Worm (Caenorhabditis elegans) whole organism, L1 larva: ENCODE data around the gene Y110A2AL.9.
A peak's percentile ranks its signal among the peaks of the same experiment; 100 is the strongest.

Source experiments
- Y116A8C.19 ChIP-seq: sonication (generic microtip); optimal IDR thresholded peaks from 2 replicates; lab custom pipeline; 2016; ENCODE audit warnings: missing compliant biosample characterization, missing genetic modification characterization, borderline replicate concordance
- aha-1 ChIP-seq: fragments of 150-350 bp; optimal IDR thresholded peaks from 2 replicates; lab custom pipeline; 2014; ENCODE audit warnings: missing biosample characterization, missing genetic modification characterization
- aly-2 ChIP-seq: fragments of 150-350 bp; optimal IDR thresholded peaks from 2 replicates; lab custom pipeline; 2014; ENCODE audit warnings: missing biosample characterization, missing genetic modification characterization
- blmp-1 ChIP-seq: fragments of 150-350 bp; optimal IDR thresholded peaks from 2 replicates; lab custom pipeline; 2014; ENCODE audit warnings: missing biosample characterization, missing genetic modification characterization
- ceh-88 ChIP-seq: fragments of 200-800 bp; sonication (Bioruptor generic); IDR thresholded peaks from 2 replicates; pipeline ENCODE4 v1.3.6; 2022; ENCODE audit warnings: missing genetic modification characterization, missing compliant biosample characterization
- dpl-1 ChIP-seq, 3 experiments: fragments of 150-350 bp in 2 of 3; sonication (generic microtip) in 1 of 3; optimal IDR thresholded peaks; 2 replicates each; lab custom pipeline; 2014 to 2017; ENCODE audit warnings: missing biosample characterization in 3 of 3, missing genetic modification characterization in 3 of 3, missing genetic modification reagents in 3 of 3
- efl-1 ChIP-seq, 4 experiments: fragments of 150-350 bp; optimal IDR thresholded peaks in 3 of 4; peaks in 1 of 4; 1 replicate in 1 of 4; 2 replicates in 3 of 4; lab custom pipeline; 2014; ENCODE audit warnings: missing biosample characterization in 2 of 4, missing genetic modification characterization in 2 of 4, missing genetic modification reagents in 2 of 4
- elt-2 ChIP-seq: sonication (generic microtip); optimal IDR thresholded peaks from 2 replicates; lab custom pipeline; 2016; ENCODE audit warnings: missing genetic modification characterization, mild to moderate bottlenecking, inconsistent platforms, missing compliant biosample characterization, missing genetic modification reagents
- elt-3 ChIP-seq, 6 experiments: fragments of 150-350 bp in 1 of 6; sonication (generic microtip); optimal IDR thresholded peaks; 2 replicates each; lab custom pipeline; 2017 to 2018; ENCODE audit warnings: missing biosample characterization in 6 of 6, missing genetic modification characterization in 6 of 6, inconsistent platforms in 1 of 6
- fkh-4 ChIP-seq: sonication (generic microtip); optimal IDR thresholded peaks from 2 replicates; lab custom pipeline; 2016; ENCODE audit warnings: missing compliant biosample characterization, missing genetic modification characterization, borderline replicate concordance
- fkh-8 ChIP-seq: sonication (generic microtip); optimal IDR thresholded peaks from 2 replicates; lab custom pipeline; 2016; ENCODE audit warnings: mild to moderate bottlenecking, missing genetic modification characterization, missing compliant biosample characterization
- fos-1 ChIP-seq: fragments of 150-350 bp; optimal IDR thresholded peaks from 2 replicates; lab custom pipeline; 2014; ENCODE audit warnings: missing biosample characterization, missing genetic modification characterization
- isw-1 ChIP-seq: fragments of 200-800 bp; sonication (Bioruptor generic); IDR thresholded peaks from 2 replicates; pipeline ENCODE4 v1.3.6; 2022; ENCODE audit warnings: missing genetic modification characterization, missing compliant biosample characterization
- lin-13 ChIP-seq: fragments of 150-350 bp; optimal IDR thresholded peaks from 2 replicates; lab custom pipeline; 2014; ENCODE audit warnings: missing biosample characterization, missing genetic modification reagents, missing genetic modification characterization
- lin-14 ChIP-seq: fragments of 200-800 bp; sonication (Bioruptor generic); optimal IDR thresholded peaks from 2 replicates; lab custom pipeline; 2018; ENCODE audit warnings: mild to moderate bottlenecking, missing genetic modification characterization, moderate library complexity, missing compliant biosample characterization
- lin-35 ChIP-seq, 2 experiments: fragments of 150-350 bp; optimal IDR thresholded peaks; 2 replicates each; lab custom pipeline; 2014; ENCODE audit warnings: missing biosample characterization in 2 of 2, missing genetic modification characterization in 2 of 2, missing genetic modification reagents in 2 of 2
- lin-39 ChIP-seq: fragments of 150-350 bp; optimal IDR thresholded peaks from 2 replicates; lab custom pipeline; 2014; ENCODE audit warnings: missing biosample characterization, missing genetic modification reagents, missing genetic modification characterization
- lir-3 ChIP-seq: sonication (generic microtip); optimal IDR thresholded peaks from 2 replicates; lab custom pipeline; 2016; ENCODE audit warnings: mild to moderate bottlenecking, missing genetic modification characterization, moderate library complexity, missing compliant biosample characterization; ENCODE audit not compliant: poor library complexity
- lsy-2 ChIP-seq, 2 experiments: fragments of 150-350 bp; optimal IDR thresholded peaks; 2 replicates each; lab custom pipeline; 2014; ENCODE audit warnings: missing biosample characterization in 2 of 2, missing genetic modification characterization in 2 of 2
- mdl-1 ChIP-seq, 2 experiments: fragments of 150-350 bp; optimal IDR thresholded peaks; 2 replicates each; lab custom pipeline; 2014 to 2017; ENCODE audit warnings: missing biosample characterization in 2 of 2, missing genetic modification characterization in 2 of 2, inconsistent platforms in 1 of 2
- mef-2 ChIP-seq: fragments of 150-350 bp; optimal IDR thresholded peaks from 2 replicates; lab custom pipeline; 2014; ENCODE audit warnings: missing biosample characterization, missing genetic modification characterization
- nhr-19 ChIP-seq: fragments of 200-800 bp; sonication (Bioruptor generic); conservative IDR thresholded peaks from 2 replicates; pipeline ENCODE4 v1.3.6; 2022; ENCODE audit warnings: missing genetic modification characterization, missing compliant biosample characterization
- nhr-20 ChIP-seq: sonication (generic microtip); optimal IDR thresholded peaks from 2 replicates; lab custom pipeline; 2016; ENCODE audit warnings: mild to moderate bottlenecking, missing genetic modification characterization, missing compliant biosample characterization
- nhr-71 ChIP-seq: sonication (generic microtip); optimal IDR thresholded peaks from 2 replicates; lab custom pipeline; 2016; ENCODE audit warnings: mild to moderate bottlenecking, missing genetic modification characterization, moderate library complexity, missing compliant biosample characterization
- nhr-85 ChIP-seq: sonication (generic microtip); peaks from one replicate; lab custom pipeline; 2016; ENCODE audit warnings: missing genetic modification characterization, inconsistent platforms, missing compliant biosample characterization
- pag-3 ChIP-seq: sonication (generic microtip); optimal IDR thresholded peaks from 2 replicates; lab custom pipeline; 2017; ENCODE audit warnings: missing genetic modification characterization, mild to moderate bottlenecking, missing compliant biosample characterization, antibody characterized with exemption, borderline replicate concordance; ENCODE audit not compliant: insufficient read depth
- pax-3 ChIP-seq: fragments of 200-800 bp; sonication (Bioruptor generic); optimal IDR thresholded peaks from 2 replicates; lab custom pipeline; 2018; ENCODE audit warnings: mild to moderate bottlenecking, missing genetic modification characterization, moderate library complexity, missing compliant biosample characterization
- rnt-1 ChIP-seq: sonication (generic microtip); optimal IDR thresholded peaks from 2 replicates; lab custom pipeline; 2016; ENCODE audit warnings: mild to moderate bottlenecking, missing genetic modification characterization, moderate library complexity, missing compliant biosample characterization
- snu-23 ChIP-seq: sonication (generic microtip); optimal IDR thresholded peaks from 2 replicates; lab custom pipeline; 2016; ENCODE audit warnings: missing genetic modification characterization, missing compliant biosample characterization
- sox-4 ChIP-seq: sonication (generic microtip); optimal IDR thresholded peaks from 2 replicates; lab custom pipeline; 2016; ENCODE audit warnings: missing genetic modification characterization, missing compliant biosample characterization
- sup-37 ChIP-seq: fragments of 200-800 bp; sonication (Bioruptor generic); optimal IDR thresholded peaks from 2 replicates; lab custom pipeline; 2018; ENCODE audit warnings: mild to moderate bottlenecking, missing genetic modification characterization, missing compliant biosample characterization
- unc-98 ChIP-seq: fragments of 200-800 bp; sonication (Bioruptor generic); IDR thresholded peaks from 2 replicates; pipeline ENCODE4 v1.3.6; 2022; ENCODE audit warnings: missing genetic modification characterization, missing compliant biosample characterization
- vab-15 ChIP-seq: sonication (generic microtip); optimal IDR thresholded peaks from 2 replicates; lab custom pipeline; 2017; ENCODE audit warnings: missing genotype, mild to moderate bottlenecking, missing genetic modification characterization, missing compliant biosample characterization
- zag-1 ChIP-seq: fragments of 150-350 bp; optimal IDR thresholded peaks from 2 replicates; lab custom pipeline; 2014; ENCODE audit warnings: missing biosample characterization, missing genetic modification characterization

Y110A2AL.9 gene

ce11 chrII:2859873-2860821 lies 6.3 kb downstream of the Y110A2AL.9 start:
- TF ChIP-seq Y116A8C.19 (tag; lab: Kevin White, UChicago) (no peak), unc-98 (no peak), elt-3 (tag; optimal IDR thresholded peaks at IDR 0.05; lab: Kevin White, UChicago) (no peak), mdl-1 (tag; optimal IDR thresholded peaks at IDR 0.05; lab: Kevin White, UChicago) (no peak), lsy-2 (tag; optimal IDR thresholded peaks at IDR 0.05; lab: Kevin White, UChicago) (peak in 1 of 2 experiments; percentile 9), lin-14 (GFP tag; lab: Kevin White, UChicago) (peak; percentile 17), vab-15 (tag; lab: Kevin White, UChicago) (no peak), pag-3 (tag; lab: Kevin White, UChicago) (no peak), efl-1 (optimal IDR thresholded peaks at IDR 0.05; lab: Kevin White, UChicago) (no peak), efl-1 (GFP tag; optimal IDR thresholded peaks at IDR 0.05 in 1 of 2; lab: Kevin White, UChicago) (peak in 1 of 2 experiments; percentile 92), nhr-71 (tag; lab: Kevin White, UChicago) (no peak), nhr-19 (GFP tag; lab: Robert Waterston, UW) (0 out of 2 replicates have a peak, but pooled peaks have one; percentile 6), nhr-85 (tag; lab: Kevin White, UChicago) (peak; percentile 72), isw-1 (GFP tag; lab: Robert Waterston, UW) (no peak), blmp-1 (tag; lab: Kevin White, UChicago) (peak; percentile 92)

DNA sequence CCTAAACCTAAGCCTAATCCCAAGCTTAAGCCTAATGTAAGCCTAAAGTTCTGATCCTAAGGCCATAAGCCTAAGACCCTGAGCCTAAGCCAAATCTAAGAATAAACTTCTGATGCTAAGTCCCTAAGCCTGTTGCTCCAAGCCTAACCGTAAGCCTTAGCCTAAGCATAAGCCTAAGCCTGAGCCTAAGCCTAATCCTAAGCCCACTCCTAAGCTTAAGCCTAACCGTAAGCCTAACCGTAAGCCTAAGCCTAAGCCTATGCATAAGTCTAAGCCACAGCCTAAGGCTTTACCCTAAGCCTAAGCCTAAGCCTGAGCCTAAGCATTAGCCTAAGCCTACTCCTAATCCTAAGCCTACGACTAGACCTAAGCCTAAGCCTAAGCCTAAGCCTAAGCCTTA lies 7.1 kb downstream of the Y110A2AL.9 start:
- TF ChIP-seq elt-2 (no peak), lin-39 (tag; lab: Kevin White, UChicago) (no peak), elt-3 (tag; optimal IDR thresholded peaks at IDR 0.05; lab: Kevin White, UChicago) (no peak), sup-37 (GFP tag; lab: Kevin White, UChicago) (no peak), efl-1 (optimal IDR thresholded peaks at IDR 0.05; lab: Kevin White, UChicago) (no peak), efl-1 (GFP tag; optimal IDR thresholded peaks at IDR 0.05 in 1 of 2; lab: Kevin White, UChicago) (no peak), mef-2 (no peak), sox-4 (no peak), mdl-1 (tag; optimal IDR thresholded peaks at IDR 0.05; lab: Kevin White, UChicago) (no peak), aha-1 (no peak)

DNA sequence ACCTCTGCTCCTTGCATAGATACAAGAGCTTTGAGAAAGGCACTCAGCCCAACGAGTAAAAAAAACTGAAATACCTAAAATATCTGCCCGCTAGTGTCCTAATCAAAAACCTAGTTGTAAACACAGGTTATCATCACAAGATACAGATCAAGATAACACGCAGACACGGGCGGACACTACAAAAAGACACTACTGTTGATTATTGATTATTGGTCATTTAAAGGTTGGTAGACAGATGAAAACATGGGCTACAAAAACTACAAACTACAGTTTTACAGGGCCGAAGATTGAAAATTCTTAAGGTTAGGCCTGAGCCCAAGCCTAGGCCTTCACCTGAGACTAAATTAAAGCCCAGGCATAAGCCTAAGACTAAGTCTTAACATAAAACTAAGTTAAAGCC lies 7.6 kb downstream of the Y110A2AL.9 start:
- TF ChIP-seq lin-13 (no peak), blmp-1 (tag; lab: Kevin White, UChicago) (peak; percentile 5), efl-1 (optimal IDR thresholded peaks at IDR 0.05; lab: Kevin White, UChicago) (no peak), efl-1 (GFP tag; optimal IDR thresholded peaks at IDR 0.05 in 1 of 2; lab: Kevin White, UChicago) (no peak), aly-2 (no peak), zag-1 (no peak), fos-1 (no peak), lir-3 (tag; lab: Kevin White, UChicago) (no peak), elt-3 (tag; optimal IDR thresholded peaks at IDR 0.05; lab: Kevin White, UChicago) (peak in 1 of 6 experiments; percentile 48), pax-3 (no peak), unc-98 (no peak), nhr-20 (tag; lab: Kevin White, UChicago) (peak; percentile 26), snu-23 (GFP tag; lab: Kevin White, UChicago) (peak; percentile 0), ceh-88 (GFP tag; lab: Robert Waterston, UW) (no peak), nhr-85 (tag; lab: Kevin White, UChicago) (peak; percentile 74), fkh-8 (tag; lab: Kevin White, UChicago) (no peak), lin-35 (GFP tag; optimal IDR thresholded peaks at IDR 0.05; lab: Kevin White, UChicago) (peak in 1 of 2 experiments; percentile 24)

DNA sequence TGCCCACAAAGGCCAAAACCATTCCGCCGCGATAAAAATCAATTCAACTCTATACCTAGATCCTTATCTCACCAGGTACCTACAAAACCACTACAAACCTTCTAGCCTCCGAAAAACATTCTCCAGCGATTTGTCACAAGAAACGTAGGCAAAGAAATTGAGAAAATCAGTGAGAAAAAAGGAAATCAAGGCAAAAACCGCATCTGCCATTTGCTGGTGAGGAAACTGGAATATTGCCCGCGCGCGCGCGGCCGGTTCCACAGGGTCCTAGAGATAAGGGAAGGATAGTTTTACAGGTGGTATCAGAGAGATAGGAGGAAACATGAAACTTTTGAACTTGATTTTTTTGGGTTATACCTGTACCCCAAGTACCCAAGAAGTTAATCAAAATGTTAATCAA lies 8.9 kb downstream of the Y110A2AL.9 start:
- TF ChIP-seq efl-1 (optimal IDR thresholded peaks at IDR 0.05; lab: Kevin White, UChicago) (no peak), efl-1 (GFP tag; optimal IDR thresholded peaks at IDR 0.05 in 1 of 2; lab: Kevin White, UChicago) (peak in 1 of 2 experiments; percentile 66), snu-23 (GFP tag; lab: Kevin White, UChicago) (peak; percentile 7), rnt-1 (peak; percentile 29), fkh-4 (tag; lab: Kevin White, UChicago) (no peak), blmp-1 (tag; lab: Kevin White, UChicago) (peak; percentile 79), sox-4 (no peak), dpl-1 (GFP tag; optimal IDR thresholded peaks at IDR 0.05; lab: Kevin White, UChicago) (no peak), lin-14 (GFP tag; lab: Kevin White, UChicago) (peak; percentile 53), elt-3 (tag; optimal IDR thresholded peaks at IDR 0.05; lab: Kevin White, UChicago) (peak; percentile 16 to 88 (median 73)), nhr-85 (tag; lab: Kevin White, UChicago) (peak; percentile 85), nhr-20 (tag; lab: Kevin White, UChicago) (peak; percentile 35), pag-3 (tag; lab: Kevin White, UChicago) (peak; percentile 90)
